Worm (Caenorhabditis elegans) whole organism, late embryonic: ENCODE results near the gene nipa-1.

Source experiments
- C08G9.2 ChIP-seq: sonication (generic microtip); optimal IDR thresholded peaks from 2 replicates; lab custom pipeline; 2016; ENCODE audit warnings: mild to moderate bottlenecking, missing genetic modification characterization, moderate library complexity, missing compliant biosample characterization
- F13H6.1 ChIP-seq: sonication (generic microtip); optimal IDR thresholded peaks from 2 replicates; lab custom pipeline; 2016; ENCODE audit warnings: missing genetic modification characterization, missing compliant biosample characterization
- K02D7.2 ChIP-seq: sonication (generic microtip); optimal IDR thresholded peaks from 2 replicates; lab custom pipeline; 2017; ENCODE audit warnings: mild to moderate bottlenecking, missing genetic modification characterization, missing compliant biosample characterization
- K09A11.1 ChIP-seq: sonication (generic microtip); optimal IDR thresholded peaks from 2 replicates; lab custom pipeline; 2017; ENCODE audit warnings: antibody characterized with exemption, mild to moderate bottlenecking, missing genetic modification characterization, missing compliant biosample characterization; ENCODE audit not compliant: insufficient read depth
- T23F11.4 ChIP-seq: fragments of 200-800 bp; sonication (Bioruptor generic); optimal IDR thresholded peaks from 2 replicates; lab custom pipeline; 2018; ENCODE audit warnings: mild to moderate bottlenecking, missing genetic modification characterization, missing compliant biosample characterization
- ceh-14 ChIP-seq: sonication (generic microtip); optimal IDR thresholded peaks from 2 replicates; lab custom pipeline; 2016; ENCODE audit warnings: missing genotype, missing genetic modification characterization, missing compliant biosample characterization
- ceh-18 ChIP-seq: sonication (generic microtip); optimal IDR thresholded peaks from 2 replicates; lab custom pipeline; 2016; ENCODE audit warnings: missing genetic modification characterization, missing compliant biosample characterization
- ceh-22 ChIP-seq: sonication (generic microtip); optimal IDR thresholded peaks from 2 replicates; lab custom pipeline; 2017; ENCODE audit warnings: missing biosample characterization, missing genetic modification characterization
- ceh-9 ChIP-seq: sonication (generic microtip); optimal IDR thresholded peaks from 2 replicates; lab custom pipeline; 2016; ENCODE audit warnings: mild to moderate bottlenecking, missing genetic modification characterization, inconsistent platforms, missing compliant biosample characterization
- elt-2 ChIP-seq: sonication (generic microtip); optimal IDR thresholded peaks from 2 replicates; lab custom pipeline; 2016; ENCODE audit warnings: missing genetic modification reagents, missing genetic modification characterization, missing compliant biosample characterization
- elt-4 ChIP-seq: sonication (generic microtip); optimal IDR thresholded peaks from 2 replicates; lab custom pipeline; 2016; ENCODE audit warnings: missing genetic modification characterization, missing compliant biosample characterization
- ets-4 ChIP-seq: sonication (generic microtip); optimal IDR thresholded peaks from 2 replicates; lab custom pipeline; 2016; ENCODE audit warnings: missing genetic modification characterization, missing compliant biosample characterization
- eyg-1 ChIP-seq: sonication (generic microtip); optimal IDR thresholded peaks from 2 replicates; lab custom pipeline; 2016; ENCODE audit warnings: missing genotype, missing genetic modification characterization, missing compliant biosample characterization
- fax-1 ChIP-seq: sonication (generic microtip); optimal IDR thresholded peaks from 2 replicates; lab custom pipeline; 2016; ENCODE audit warnings: missing genotype, missing genetic modification characterization, missing compliant biosample characterization
- fkh-6 ChIP-seq: sonication (generic microtip); optimal IDR thresholded peaks from 2 replicates; lab custom pipeline; 2016; ENCODE audit warnings: missing genetic modification characterization, missing compliant biosample characterization
- gmeb-2 ChIP-seq: sonication (generic microtip); optimal IDR thresholded peaks from 2 replicates; lab custom pipeline; 2016; ENCODE audit warnings: missing genetic modification characterization, inconsistent platforms, missing compliant biosample characterization
- hlh-8 ChIP-seq: sonication (generic microtip); optimal IDR thresholded peaks from 2 replicates; lab custom pipeline; 2016; ENCODE audit warnings: missing genotype, missing genetic modification characterization, missing compliant biosample characterization
- lin-11 ChIP-seq: fragments of 200-800 bp; sonication (Bioruptor generic); optimal IDR thresholded peaks from 2 replicates; lab custom pipeline; 2018; ENCODE audit warnings: mild to moderate bottlenecking, missing genetic modification characterization, missing compliant biosample characterization
- nfya-1 ChIP-seq: sonication (generic microtip); optimal IDR thresholded peaks from 2 replicates; lab custom pipeline; 2017; ENCODE audit warnings: missing genetic modification characterization, mild to moderate bottlenecking, missing compliant biosample characterization, antibody characterized with exemption, moderate library complexity
- nhr-232 ChIP-seq: sonication (generic microtip); optimal IDR thresholded peaks from 2 replicates; lab custom pipeline; 2016; ENCODE audit warnings: missing genetic modification characterization, missing compliant biosample characterization
- npax-4 ChIP-seq: sonication (generic microtip); optimal IDR thresholded peaks from 2 replicates; lab custom pipeline; 2016; ENCODE audit warnings: missing genetic modification characterization, missing compliant biosample characterization
- pag-3 ChIP-seq: sonication (generic microtip); optimal IDR thresholded peaks from 2 replicates; lab custom pipeline; 2016; ENCODE audit warnings: missing compliant biosample characterization, missing genetic modification characterization, borderline replicate concordance
- pat-9 ChIP-seq: fragments of 200-800 bp; sonication (Bioruptor generic); optimal IDR thresholded peaks from 2 replicates; lab custom pipeline; 2018; ENCODE audit warnings: mild to moderate bottlenecking, missing genetic modification characterization, moderate library complexity, missing compliant biosample characterization
- pha-4 ChIP-seq: fragments of 150-350 bp; optimal IDR thresholded peaks from 2 replicates; lab custom pipeline; 2018; ENCODE audit warnings: missing biosample characterization, missing genetic modification reagents, missing genetic modification characterization
- pros-1 ChIP-seq: fragments of 150-350 bp; optimal IDR thresholded peaks from 2 replicates; lab custom pipeline; 2014; ENCODE audit warnings: missing biosample characterization, missing genetic modification reagents, missing genetic modification characterization
- ref-2 ChIP-seq: sonication (generic microtip); optimal IDR thresholded peaks from 2 replicates; lab custom pipeline; 2016; ENCODE audit warnings: missing genetic modification characterization, missing compliant biosample characterization
- rnt-1 ChIP-seq: sonication (generic microtip); optimal IDR thresholded peaks from 2 replicates; lab custom pipeline; 2016; ENCODE audit warnings: missing genetic modification characterization, missing compliant biosample characterization
- sdc-2 ChIP-seq: sonication (generic microtip); optimal IDR thresholded peaks from 2 replicates; lab custom pipeline; 2016; ENCODE audit warnings: missing genotype, missing genetic modification characterization, missing compliant biosample characterization
- sox-4 ChIP-seq: sonication (generic microtip); optimal IDR thresholded peaks from 2 replicates; lab custom pipeline; 2017; ENCODE audit warnings: mild to moderate bottlenecking, missing genetic modification characterization, inconsistent platforms, missing compliant biosample characterization
- unc-42 ChIP-seq: sonication (generic microtip); optimal IDR thresholded peaks from 2 replicates; lab custom pipeline; 2016; ENCODE audit warnings: missing genotype, missing genetic modification characterization, missing compliant biosample characterization

Gene nipa-1

DNA sequence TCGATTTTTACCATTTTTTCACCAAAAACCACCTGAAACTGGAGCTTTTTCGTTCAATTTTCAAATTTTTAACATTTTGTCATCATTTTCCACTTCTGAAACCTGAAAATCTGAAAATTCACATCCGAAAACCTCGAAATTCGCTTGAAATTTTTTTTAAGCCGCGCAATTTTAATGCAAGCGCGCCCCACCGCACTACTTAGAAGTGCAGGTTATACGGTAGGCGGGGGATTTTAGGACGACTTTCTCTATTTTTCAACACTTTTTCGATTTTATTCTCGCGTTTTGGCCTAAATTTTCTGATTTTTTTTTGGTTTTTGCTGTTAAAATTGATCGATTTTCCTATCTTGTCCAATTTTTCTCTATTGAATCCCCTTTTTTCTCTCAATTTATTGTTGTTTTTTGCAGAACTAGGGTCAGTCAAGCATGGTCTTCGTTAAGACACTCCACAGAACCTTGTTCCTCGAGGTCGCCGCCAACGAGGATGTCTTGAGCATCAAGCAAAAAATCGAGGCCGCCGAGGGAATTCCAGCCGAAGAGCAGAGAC is 58.9 kb downstream of the nipa-1 start, which contains the start of gene ubl-1 (continued):
- TF ChIP-seq elt-4 (tag; lab: Kevin White, UChicago) (no peak), ceh-22 (tag; lab: Kevin White, UChicago) (no peak)

- no peak for TF ChIP-seq unc-42 (tag; lab: Kevin White, UChicago)
- no peak for TF ChIP-seq gmeb-2 (tag; lab: Kevin White, UChicago)
- TF ChIP-seq rnt-1 (tag; lab: Kevin White, UChicago) = no peak
- TF ChIP-seq F13H6.1 (tag; lab: Kevin White, UChicago) = no peak
- no peak for TF ChIP-seq K02D7.2
- TF ChIP-seq C08G9.2 (tag; lab: Kevin White, UChicago) = no peak
- TF ChIP-seq sdc-2 (tag; lab: Kevin White, UChicago) = no peak
Measured at ce11 chrIII:3066769-3067168, 60.2 kb downstream of the nipa-1 start.

- peak; percentile 9 for TF ChIP-seq T23F11.4 (GFP tag; lab: Kevin White, UChicago)
- TF ChIP-seq elt-2 (tag; lab: Kevin White, UChicago) = peak; percentile 4
- TF ChIP-seq fkh-6 = no peak
- peak; percentile 9 for TF ChIP-seq nfya-1
- TF ChIP-seq pat-9 (tag; lab: Kevin White, UChicago) = peak; percentile 14
- no peak for TF ChIP-seq pha-4
- TF ChIP-seq ceh-18 (tag; lab: Kevin White, UChicago) = peak; percentile 66
- no peak for TF ChIP-seq ceh-22 (tag; lab: Kevin White, UChicago)
Measured at ce11 chrIII:3065876-3066509, 60.9 kb downstream of the nipa-1 start.

DNA sequence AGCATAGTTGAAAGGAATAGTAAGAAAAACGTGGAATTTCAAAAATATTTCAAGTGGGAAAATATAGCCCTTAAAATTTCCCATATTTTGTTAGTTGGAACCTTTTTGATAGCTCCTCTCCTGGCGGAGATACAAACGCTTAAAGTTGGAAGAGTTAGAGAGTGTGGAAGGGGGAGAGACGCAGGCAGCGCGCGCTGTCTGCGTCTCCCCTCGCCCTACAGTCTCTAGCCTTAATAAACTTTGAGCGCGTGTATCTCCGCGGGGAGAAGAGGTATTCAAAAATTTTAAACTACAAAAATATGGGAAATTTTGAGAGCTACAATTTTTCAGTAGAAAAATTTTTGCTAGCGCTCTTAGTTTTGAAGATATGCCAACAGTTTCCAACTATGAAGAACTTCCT is 62.4 kb downstream of the nipa-1 start:
- TF ChIP-seq K02D7.2 (no peak), K09A11.1 (tag; lab: Kevin White, UChicago) (no peak), lin-11 (tag; lab: Kevin White, UChicago) (no peak)

- TF ChIP-seq nhr-232 (tag; lab: Kevin White, UChicago) = no peak
- no peak for TF ChIP-seq fax-1 (tag; lab: Kevin White, UChicago)
- no peak for TF ChIP-seq eyg-1 (tag; lab: Kevin White, UChicago)
- TF ChIP-seq unc-42 (tag; lab: Kevin White, UChicago) = no peak
- TF ChIP-seq ref-2 (tag; lab: Kevin White, UChicago) = no peak
- no peak for TF ChIP-seq sox-4 (tag; lab: Kevin White, UChicago)
- TF ChIP-seq ets-4 (tag; lab: Kevin White, UChicago) = no peak
- no peak for TF ChIP-seq C08G9.2 (tag; lab: Kevin White, UChicago)
- no peak for TF ChIP-seq ceh-9 (tag; lab: Kevin White, UChicago)
- no peak for TF ChIP-seq pag-3 (tag; lab: Kevin White, UChicago)
- no peak for TF ChIP-seq pros-1 (tag; lab: Kevin White, UChicago)
- TF ChIP-seq npax-4 (tag; lab: Kevin White, UChicago) = no peak
- TF ChIP-seq hlh-8 = no peak
Measured at ce11 chrIII:3063999-3064398, 62.9 kb downstream of the nipa-1 start, which contains the start of gene H06I04.6. Gene H06I04.6, minus strand, starts transcription at chrIII:3064343.

DNA sequence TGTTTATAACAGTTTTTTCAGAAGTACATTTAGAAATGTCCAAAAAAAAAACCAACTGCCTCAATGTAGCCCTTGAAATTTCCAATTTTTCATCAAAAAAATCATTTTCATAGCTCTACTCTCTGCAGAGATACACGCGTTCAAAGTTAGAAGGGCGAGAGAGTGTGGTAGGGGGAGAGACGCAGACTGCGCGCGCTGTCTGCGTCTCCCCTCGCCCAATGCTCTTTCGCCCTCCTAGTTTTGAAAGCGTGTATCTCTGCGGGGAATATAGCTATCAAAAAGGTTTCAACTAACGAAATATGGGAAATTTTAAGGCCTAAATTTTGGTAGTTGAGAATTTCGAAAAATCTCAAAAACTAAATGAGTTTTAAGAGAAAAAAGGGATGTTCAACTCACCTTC is 63.4 kb downstream of the nipa-1 start:
- TF ChIP-seq ceh-14 (tag; lab: Kevin White, UChicago) (no peak), unc-42 (tag; lab: Kevin White, UChicago) (no peak)
